Fruit fly (Drosophila melanogaster): ENCODE measurements around the gene CG14565.

CG14565 gene

dm6 chr3L:21738175-21739016 lies 5.7 kb downstream of the CG14565 start, which contains the start of gene CG14567 (continued):
- no peak for TF ChIP-seq slp2 (GFP tag; optimal IDR thresholded peaks at IDR 0.05)
- TF ChIP-seq ttk (GFP tag; IDR thresholded peaks at IDR 0.05): 0 out of 2 replicates have a peak, but pooled peaks have one; percentile 27
- TF ChIP-seq CG7928 (GFP tag; optimal IDR thresholded peaks at IDR 0.05): no peak
- TF ChIP-seq CG10959 (GFP tag; IDR thresholded peaks at IDR 0.05): no peak
- no peak for TF ChIP-seq CG9609 (GFP tag; optimal IDR thresholded peaks at IDR 0.05)
- TF ChIP-seq slbo (GFP tag; IDR thresholded peaks at IDR 0.05): peak; percentile 63
- no peak for TF ChIP-seq CG16815 (GFP tag; optimal IDR thresholded peaks at IDR 0.05)
- peak; percentile 37 for TF ChIP-seq Oli (tag; optimal IDR thresholded peaks at IDR 0.05)
- TF ChIP-seq CG13775 (GFP tag; optimal IDR thresholded peaks at IDR 0.05): no peak
- no peak for TF ChIP-seq CG10543 (GFP tag; optimal IDR thresholded peaks at IDR 0.05)
- no peak for TF ChIP-seq Trl (optimal IDR thresholded peaks at IDR 0.05)
- no peak for TF ChIP-seq Trl (GFP tag; optimal IDR thresholded peaks at IDR 0.05)
- no peak for TF ChIP-seq CG17912 (GFP tag; optimal IDR thresholded peaks at IDR 0.05)
- no peak for TF ChIP-seq fd102C (GFP tag; optimal IDR thresholded peaks at IDR 0.05)
- TF ChIP-seq slou (GFP tag; optimal IDR thresholded peaks at IDR 0.05): no peak
- TF ChIP-seq CG17612 (GFP tag; IDR thresholded peaks at IDR 0.05): no peak
- TF ChIP-seq CG5953 (GFP tag; IDR thresholded peaks at IDR 0.05): no peak
- TF ChIP-seq H2.0 (GFP tag; IDR thresholded peaks at IDR 0.05): peak; percentile 38; the same call in 1 of the 2 replicates
- no peak for TF ChIP-seq ham (GFP tag; IDR thresholded peaks at IDR 0.05)
- no peak for TF ChIP-seq Usf (GFP tag; optimal IDR thresholded peaks at IDR 0.05)
- TF ChIP-seq Ada2b (GFP tag; IDR thresholded peaks at IDR 0.05): peak; percentile 35; the same call in 1 of the 2 replicates
- peak; percentile 36 for TF ChIP-seq CG12391 (tag; optimal IDR thresholded peaks at IDR 0.05)
- TF ChIP-seq CG17829 (tag; optimal IDR thresholded peaks at IDR 0.05): no peak
- peak; percentile 36; the same call in 1 of the 2 replicates for TF ChIP-seq CG14441 (GFP tag; IDR thresholded peaks at IDR 0.05)
- TF ChIP-seq CHES-1-like (GFP tag; optimal IDR thresholded peaks at IDR 0.05): no peak
- no peak for TF ChIP-seq Lim3 (GFP tag; IDR thresholded peaks at IDR 0.05)
- TF ChIP-seq CG43689 (GFP tag; IDR thresholded peaks at IDR 0.05): no peak
- TF ChIP-seq Doc3 (GFP tag; IDR thresholded peaks at IDR 0.05; ENCODE audit: partially characterized antibody): no peak
- TF ChIP-seq gem (tag; optimal IDR thresholded peaks at IDR 0.05): peak; percentile 63
- TF ChIP-seq gro (GFP tag; optimal IDR thresholded peaks at IDR 0.05): no peak
- TF ChIP-seq CG15479 (GFP tag; optimal IDR thresholded peaks at IDR 0.05): no peak
- no peak for TF ChIP-seq CG9817 (tag; optimal IDR thresholded peaks at IDR 0.05)
- TF ChIP-seq PHDP (tag; optimal IDR thresholded peaks at IDR 0.05): peak; percentile 36
- TF ChIP-seq CG31365 (tag; optimal IDR thresholded peaks at IDR 0.05): no peak
- TF ChIP-seq CG16813 (GFP tag; IDR thresholded peaks at IDR 0.05; ENCODE audit: partially characterized antibody): no peak
- TF ChIP-seq bcd (GFP tag; optimal IDR thresholded peaks at IDR 0.05): no peak
- TF ChIP-seq lola (GFP tag; optimal IDR thresholded peaks at IDR 0.05): no peak
- no peak for TF ChIP-seq CG12299 (tag; optimal IDR thresholded peaks at IDR 0.05)
- TF ChIP-seq Hr39 (optimal IDR thresholded peaks at IDR 0.05): no peak
- no peak for TF ChIP-seq CG30431 (GFP tag; optimal IDR thresholded peaks at IDR 0.05)
- TF ChIP-seq sens (GFP tag): peak; percentile 75
- TF ChIP-seq bigmax (GFP tag; optimal IDR thresholded peaks at IDR 0.05): no peak
- peak; percentile 83 for TF ChIP-seq Drgx (GFP tag; IDR thresholded peaks at IDR 0.05)
- no peak for TF ChIP-seq onecut (GFP tag; IDR thresholded peaks at IDR 0.05)
- TF ChIP-seq CG6683 (GFP tag; optimal IDR thresholded peaks at IDR 0.05): no peak
- TF ChIP-seq CG1233 (GFP tag; optimal IDR thresholded peaks at IDR 0.05): no peak
- no peak for TF ChIP-seq GATAe (GFP tag; conservative IDR thresholded peaks at IDR 0.05)
- TF ChIP-seq bowl (GFP tag; IDR thresholded peaks at IDR 0.05): no peak
- TF ChIP-seq pfk (GFP tag; optimal IDR thresholded peaks at IDR 0.05): no peak
- peak; percentile 48 for TF ChIP-seq unpg (GFP tag; optimal IDR thresholded peaks at IDR 0.05)

All from whole organism, embryonic.